Worm (Caenorhabditis elegans) whole organism, L4 larva: Measurements from ENCODE around the gene R07H5.16.
A peak's percentile ranks its signal among the peaks of the same experiment; 100 is the strongest.

ENCODE experiments used
- D1046.2 ChIP-seq: fragments of 200-800 bp; sonication (Bioruptor generic); IDR thresholded peaks from 2 replicates; pipeline ENCODE4 v1.3.6; 2022; ENCODE audit warnings: missing genetic modification characterization, missing compliant biosample characterization
- F37D6.2 ChIP-seq: sonication (generic microtip); optimal IDR thresholded peaks from 2 replicates; lab custom pipeline; 2016; ENCODE audit warnings: mild to moderate bottlenecking, missing genetic modification characterization, missing compliant biosample characterization
- F44E2.7 ChIP-seq: fragments of 200-800 bp; sonication (Bioruptor generic); IDR thresholded peaks from 2 replicates; pipeline ENCODE4 v2.1.2; 2022; ENCODE audit warnings: missing genetic modification characterization, missing compliant biosample characterization
- R02D3.7 ChIP-seq: fragments of 150-350 bp; sonication (generic microtip); optimal IDR thresholded peaks from 3 replicates; lab custom pipeline; 2014; ENCODE audit warnings: missing biosample characterization, missing genetic modification characterization
- Y75B8A.6 ChIP-seq: fragments of 200-800 bp; sonication (Bioruptor generic); IDR thresholded peaks from 2 replicates; pipeline ENCODE4 v1.3.6; 2022; ENCODE audit warnings: missing genetic modification reagents, missing genetic modification characterization, missing compliant biosample characterization
- aha-1 ChIP-seq: fragments of 150-350 bp; peaks from one replicate; lab custom pipeline; 2014; ENCODE audit warnings: missing biosample characterization, missing genetic modification characterization
- arid-1 ChIP-seq: fragments of 200-800 bp; sonication (Bioruptor generic); conservative IDR thresholded peaks from 2 replicates; pipeline ENCODE4 v1.3.6; 2022; ENCODE audit warnings: missing genetic modification reagents, missing genetic modification characterization, missing compliant biosample characterization
- ceh-32 ChIP-seq: sonication (generic microtip); optimal IDR thresholded peaks from 2 replicates; lab custom pipeline; 2016; ENCODE audit warnings: mild to moderate bottlenecking, missing genetic modification characterization, missing compliant biosample characterization; ENCODE audit not compliant: poor library complexity
- ceh-62 ChIP-seq: sonication (generic microtip); optimal IDR thresholded peaks from 2 replicates; lab custom pipeline; 2017; ENCODE audit warnings: missing biosample characterization, missing genetic modification characterization
- cey-2 ChIP-seq: sonication (generic microtip); optimal IDR thresholded peaks from 3 replicates; lab custom pipeline; 2017; ENCODE audit warnings: missing genetic modification characterization, mild to moderate bottlenecking, missing compliant biosample characterization, antibody characterized with exemption, borderline replicate concordance; ENCODE audit not compliant: insufficient read depth
- ctbp-1 ChIP-seq: fragments of 200-800 bp; sonication (Bioruptor generic); IDR thresholded peaks from 2 replicates; pipeline ENCODE4 v1.3.6; 2022; ENCODE audit warnings: missing genetic modification reagents, missing genetic modification characterization, missing compliant biosample characterization
- daf-16 ChIP-seq, 3 experiments: sonication (generic microtip); optimal IDR thresholded peaks; 2 replicates each; lab custom pipeline; 2016 to 2017; ENCODE audit warnings: missing genetic modification characterization in 3 of 3, missing genetic modification reagents in 3 of 3, mild to moderate bottlenecking in 2 of 3, missing compliant biosample characterization in 2 of 3, missing biosample characterization in 1 of 3, moderate library complexity in 1 of 3
- daf-8 ChIP-seq: fragments of 200-800 bp; sonication (Bioruptor generic); IDR thresholded peaks from 2 replicates; pipeline ENCODE4 v1.3.6; 2022; ENCODE audit warnings: missing genetic modification characterization, missing compliant biosample characterization
- dmd-6 ChIP-seq: fragments of 200-800 bp; sonication (Bioruptor generic); IDR thresholded peaks from 2 replicates; pipeline ENCODE4 v1.3.6; 2022; ENCODE audit warnings: missing genetic modification reagents, missing genetic modification characterization, missing compliant biosample characterization
- dmd-8 ChIP-seq: fragments of 200-800 bp; sonication (Bioruptor generic); IDR thresholded peaks from 2 replicates; pipeline ENCODE4 v1.3.6; 2022; ENCODE audit warnings: missing genetic modification characterization, missing compliant biosample characterization
- dve-1 ChIP-seq: sonication (generic microtip); optimal IDR thresholded peaks from 2 replicates; lab custom pipeline; 2017; ENCODE audit warnings: antibody characterized with exemption, mild to moderate bottlenecking, missing genetic modification characterization, missing compliant biosample characterization; ENCODE audit not compliant: insufficient read depth
- egl-27 ChIP-seq: sonication (generic microtip); optimal IDR thresholded peaks from 3 replicates; lab custom pipeline; 2017; ENCODE audit warnings: missing biosample characterization, missing genetic modification reagents, missing genetic modification characterization
- fos-1 ChIP-seq: fragments of 150-350 bp; optimal IDR thresholded peaks from 2 replicates; lab custom pipeline; 2014; ENCODE audit warnings: missing biosample characterization, missing genetic modification characterization
- gei-8 ChIP-seq: fragments of 200-800 bp; sonication (Bioruptor generic); optimal IDR thresholded peaks from 2 replicates; lab custom pipeline; 2018; ENCODE audit warnings: mild to moderate bottlenecking, missing genetic modification characterization, missing compliant biosample characterization
- hlh-11 ChIP-seq: fragments of 200-800 bp; sonication (Bioruptor generic); optimal IDR thresholded peaks from 2 replicates; lab custom pipeline; 2018; ENCODE audit warnings: mild to moderate bottlenecking, missing genetic modification characterization, missing compliant biosample characterization
- hmg-1.1 ChIP-seq: fragments of 200-800 bp; sonication (Bioruptor generic); IDR thresholded peaks from 2 replicates; pipeline ENCODE4 v1.3.6; 2022; ENCODE audit warnings: missing genetic modification reagents, missing genetic modification characterization, missing compliant biosample characterization
- lin-15B ChIP-seq: fragments of 150-350 bp; sonication (generic microtip); optimal IDR thresholded peaks from 3 replicates; lab custom pipeline; 2014; ENCODE audit warnings: missing biosample characterization, missing genetic modification characterization
- lin-38 ChIP-seq: fragments of 200-800 bp; sonication (Bioruptor generic); IDR thresholded peaks from 2 replicates; pipeline ENCODE4 v1.3.6; 2022; ENCODE audit warnings: missing genetic modification reagents, missing genetic modification characterization, missing compliant biosample characterization
- lir-3 ChIP-seq: sonication (generic microtip); optimal IDR thresholded peaks from 2 replicates; lab custom pipeline; 2016; ENCODE audit warnings: mild to moderate bottlenecking, missing genetic modification characterization, missing compliant biosample characterization
- madf-5 ChIP-seq, 2 experiments: fragments of 200-800 bp; sonication (Bioruptor generic); IDR thresholded peaks; 2 replicates each; pipeline ENCODE4 v1.3.6; 2022; ENCODE audit warnings: missing compliant biosample characterization in 2 of 2, missing genetic modification characterization in 2 of 2
- mdt-29 ChIP-seq: fragments of 200-800 bp; sonication (Bioruptor generic); IDR thresholded peaks from 2 replicates; pipeline ENCODE4 v1.3.6; 2022; ENCODE audit warnings: missing genetic modification reagents, missing genetic modification characterization, missing compliant biosample characterization
- mes-2 ChIP-seq: sonication (generic microtip); optimal IDR thresholded peaks from 2 replicates; lab custom pipeline; 2016; ENCODE audit warnings: missing genotype, mild to moderate bottlenecking, missing genetic modification characterization, missing compliant biosample characterization; ENCODE audit not compliant: poor library complexity, severe bottlenecking
- mxl-2 ChIP-seq: fragments of 200-800 bp; sonication (Bioruptor generic); conservative IDR thresholded peaks from 2 replicates; pipeline ENCODE4 v1.3.6; 2022; ENCODE audit warnings: missing genetic modification reagents, missing genetic modification characterization, missing compliant biosample characterization
- mxl-3 ChIP-seq: fragments of 200-800 bp; sonication (Bioruptor generic); optimal IDR thresholded peaks from 2 replicates; lab custom pipeline; 2018; ENCODE audit warnings: mild to moderate bottlenecking, missing genetic modification characterization, missing compliant biosample characterization
- nhr-102 ChIP-seq: sonication (generic microtip); optimal IDR thresholded peaks from 2 replicates; lab custom pipeline; 2016; ENCODE audit warnings: mild to moderate bottlenecking, missing genetic modification characterization, moderate library complexity, missing compliant biosample characterization
- nhr-11 ChIP-seq: fragments of 150-350 bp; optimal IDR thresholded peaks from 2 replicates; lab custom pipeline; 2014; ENCODE audit warnings: missing biosample characterization, missing genetic modification characterization
- nhr-28 ChIP-seq: fragments of 150-350 bp; optimal IDR thresholded peaks from 2 replicates; lab custom pipeline; 2014; ENCODE audit warnings: missing biosample characterization, missing genetic modification characterization
- nhr-42 ChIP-seq: fragments of 200-800 bp; sonication (Bioruptor generic); IDR thresholded peaks from 2 replicates; pipeline ENCODE4 v1.3.6; 2022; ENCODE audit warnings: missing genetic modification characterization, missing compliant biosample characterization
- pha-4 ChIP-seq, 2 experiments: fragments of 150-350 bp in 1 of 2; fragments of 200-800 bp in 1 of 2; sonication (Bioruptor generic) in 1 of 2; IDR thresholded peaks in 1 of 2; optimal IDR thresholded peaks in 1 of 2; 2 replicates each; pipeline versions ENCODE4 v1.3.6 to Lab custom; 2014 to 2022; ENCODE audit warnings: missing genetic modification characterization in 2 of 2, missing genetic modification reagents in 2 of 2, missing biosample characterization in 1 of 2, missing compliant biosample characterization in 1 of 2
- php-3 ChIP-seq: fragments of 200-800 bp; sonication (Bioruptor generic); IDR thresholded peaks from 2 replicates; pipeline ENCODE4 v1.3.6; 2022; ENCODE audit warnings: missing genetic modification reagents, missing genetic modification characterization, missing compliant biosample characterization
- pqm-1 ChIP-seq: sonication (generic microtip); optimal IDR thresholded peaks from 2 replicates; lab custom pipeline; 2017; ENCODE audit warnings: missing biosample characterization, missing genetic modification characterization
- sdz-12 ChIP-seq: fragments of 200-800 bp; sonication (Bioruptor generic); optimal IDR thresholded peaks from 2 replicates; lab custom pipeline; 2018; ENCODE audit warnings: mild to moderate bottlenecking, missing genetic modification characterization, missing compliant biosample characterization
- snpc-1.2 ChIP-seq: fragments of 200-800 bp; sonication (Bioruptor generic); IDR thresholded peaks from 2 replicates; pipeline ENCODE4 v1.3.6; 2022; ENCODE audit warnings: missing genetic modification reagents, missing genetic modification characterization, missing compliant biosample characterization
- snpc-4 ChIP-seq: fragments of 150-350 bp; optimal IDR thresholded peaks from 2 replicates; lab custom pipeline; 2014; ENCODE audit warnings: missing biosample characterization, missing genetic modification characterization
- spr-3 ChIP-seq: fragments of 200-800 bp; sonication (Bioruptor generic); optimal IDR thresholded peaks from 2 replicates; lab custom pipeline; 2018; ENCODE audit warnings: mild to moderate bottlenecking, missing genetic modification characterization, missing compliant biosample characterization
- unc-130 ChIP-seq: sonication (generic microtip); optimal IDR thresholded peaks from 2 replicates; lab custom pipeline; 2016; ENCODE audit warnings: missing genetic modification reagents, missing genetic modification characterization, missing compliant biosample characterization
- unc-62 ChIP-seq, 3 experiments: fragments of 150-350 bp in 1 of 3; sonication (generic microtip); optimal IDR thresholded peaks in 2 of 3; peaks in 1 of 3; 1 replicate in 1 of 3; 2 replicates in 2 of 3; lab custom pipeline; 2014 to 2017; ENCODE audit warnings: missing biosample characterization in 3 of 3, missing genetic modification characterization in 3 of 3, missing genetic modification reagents in 3 of 3, missing genotype in 1 of 3
- zag-1 ChIP-seq: fragments of 150-350 bp; optimal IDR thresholded peaks from 2 replicates; lab custom pipeline; 2014; ENCODE audit warnings: missing biosample characterization, missing genetic modification characterization
- zfp-3 ChIP-seq: fragments of 200-800 bp; sonication (Bioruptor generic); conservative IDR thresholded peaks from 2 replicates; pipeline ENCODE4 v1.3.6; 2022; ENCODE audit warnings: missing genetic modification reagents, missing genetic modification characterization, missing compliant biosample characterization
- zip-2 ChIP-seq: fragments of 150-350 bp; optimal IDR thresholded peaks from 2 replicates; lab custom pipeline; 2014; ENCODE audit warnings: missing biosample characterization, missing genetic modification characterization
- ztf-7 ChIP-seq: fragments of 150-350 bp; optimal IDR thresholded peaks from 2 replicates; lab custom pipeline; 2014; ENCODE audit warnings: missing biosample characterization, missing genetic modification characterization

R07H5.16 gene

ce11 chrIV:11211547-11211946, 12.4 kb downstream of the R07H5.16 start (continued):
- no peak for TF ChIP-seq nhr-42
- no peak for TF ChIP-seq daf-8 (GFP tag; lab: Robert Waterston, UW)
- TF ChIP-seq egl-27 (tag; lab: Kevin White, UChicago) = no peak
- TF ChIP-seq nhr-102 (tag; lab: Kevin White, UChicago) = no peak
- peak; percentile 57 for TF ChIP-seq dmd-6 (GFP tag; lab: Robert Waterston, UW)
- TF ChIP-seq ctbp-1 (GFP tag; lab: Robert Waterston, UW) = no peak
- no peak for TF ChIP-seq ceh-62 (tag; lab: Kevin White, UChicago)
- TF ChIP-seq ztf-7 = no peak
- TF ChIP-seq pqm-1 (tag; lab: Kevin White, UChicago) = peak; percentile 95
- no peak for TF ChIP-seq ceh-32 (tag; lab: Kevin White, UChicago)
- no peak for TF ChIP-seq dmd-8 (GFP tag; lab: Robert Waterston, UW)
- peak; percentile 30 for TF ChIP-seq mxl-3 (GFP tag; lab: Kevin White, UChicago)
- TF ChIP-seq mxl-2 (GFP tag; lab: Robert Waterston, UW) = no peak
- no peak for TF ChIP-seq mdt-29 (GFP tag; lab: Robert Waterston, UW)
- no peak for TF ChIP-seq mes-2 (tag; lab: Kevin White, UChicago)
- no peak for TF ChIP-seq daf-16 (GFP tag; optimal IDR thresholded peaks at IDR 0.05; lab: Kevin White, UChicago)
- peak; percentile 15 for TF ChIP-seq daf-16 (tag; optimal IDR thresholded peaks at IDR 0.05; lab: Kevin White, UChicago)
- TF ChIP-seq aha-1 (tag; lab: Kevin White, UChicago) = peak; percentile 86
- TF ChIP-seq arid-1 (GFP tag; lab: Robert Waterston, UW) = no peak
- no peak for TF ChIP-seq nhr-11 (tag; lab: Kevin White, UChicago)
- TF ChIP-seq unc-130 (GFP tag; lab: Kevin White, UChicago) = no peak
- TF ChIP-seq hmg-1.1 (GFP tag; lab: Robert Waterston, UW) = no peak
- no peak for TF ChIP-seq zip-2
- peak; percentile 48 for TF ChIP-seq cey-2 (tag; lab: Kevin White, UChicago)
- TF ChIP-seq fos-1 (tag; lab: Kevin White, UChicago) = no peak
- no peak for TF ChIP-seq spr-3 (GFP tag; lab: Kevin White, UChicago)
- TF ChIP-seq snpc-1.2 = no peak
- TF ChIP-seq gei-8 (GFP tag; lab: Kevin White, UChicago) = no peak
- no peak for TF ChIP-seq Y75B8A.6 (GFP tag; lab: Robert Waterston, UW)
- TF ChIP-seq unc-62 (GFP tag; optimal IDR thresholded peaks at IDR 0.05 in 1 of 2; lab: Kevin White, UChicago) = peak in 1 of 2 experiments; percentile 96
- TF ChIP-seq unc-62 (tag; optimal IDR thresholded peaks at IDR 0.05; lab: Kevin White, UChicago) = no peak
- no peak for TF ChIP-seq pha-4 (GFP tag; IDR thresholded peaks at IDR 0.05; lab: Robert Waterston, UW)
- TF ChIP-seq pha-4 (tag; optimal IDR thresholded peaks at IDR 0.05; lab: Kevin White, UChicago) = no peak
- no peak for TF ChIP-seq lin-15B (tag; lab: Kevin White, UChicago)
- peak; percentile 87 for TF ChIP-seq nhr-28 (tag; lab: Kevin White, UChicago)
- no peak for TF ChIP-seq snpc-4 (tag; lab: Kevin White, UChicago)
- no peak for TF ChIP-seq R02D3.7
- no peak for TF ChIP-seq D1046.2 (GFP tag; lab: Robert Waterston, UW)
- TF ChIP-seq lin-38 (GFP tag; lab: Robert Waterston, UW) = no peak
- TF ChIP-seq hlh-11 (tag; lab: Kevin White, UChicago) = peak; percentile 39
- TF ChIP-seq php-3 (GFP tag; lab: Robert Waterston, UW) = no peak
- no peak for TF ChIP-seq sdz-12 (GFP tag; lab: Kevin White, UChicago)
- TF ChIP-seq zag-1 (tag; lab: Kevin White, UChicago) = no peak
- no peak for TF ChIP-seq lir-3 (tag; lab: Kevin White, UChicago)
- TF ChIP-seq F37D6.2 (tag; lab: Kevin White, UChicago) = no peak
- TF ChIP-seq F44E2.7 (GFP tag; lab: Robert Waterston, UW) = no peak
- TF ChIP-seq dve-1 (tag; lab: Kevin White, UChicago) = peak; percentile 50
- TF ChIP-seq madf-5 (GFP tag; IDR thresholded peaks at IDR 0.05; lab: Robert Waterston, UW) = no peak
- TF ChIP-seq zfp-3 (GFP tag; lab: Robert Waterston, UW) = no peak
